Worm (Caenorhabditis elegans) whole organism, midembryonic: ENCODE results near the gene F38E1.3.
A peak's percentile ranks its signal among the peaks of the same experiment; 100 is the strongest.
"Not testable (repeated sequence)": the region's sequence is repeated elsewhere in the genome, so short reads cannot be mapped to it uniquely, and the experiment has no call there.

Experiments used
- T22C8.4 ChIP-seq: fragments of 200-800 bp; sonication (Bioruptor generic); IDR thresholded peaks from 2 replicates; pipeline ENCODE4 v1.3.6; 2022; ENCODE audit warnings: missing genetic modification characterization, missing compliant biosample characterization
- cog-1 ChIP-seq: sonication (generic microtip); optimal IDR thresholded peaks from 2 replicates; lab custom pipeline; 2016; ENCODE audit warnings: missing genetic modification characterization, missing compliant biosample characterization
- flt-1 ChIP-seq: fragments of 200-800 bp; sonication (Bioruptor generic); IDR thresholded peaks from 2 replicates; pipeline ENCODE4 v1.3.6; 2022; ENCODE audit warnings: missing genetic modification characterization, missing compliant biosample characterization
- klf-2 ChIP-seq: fragments of 200-800 bp; sonication (Bioruptor generic); conservative IDR thresholded peaks from 2 replicates; pipeline ENCODE4 v1.3.6; 2022; ENCODE audit warnings: missing genetic modification reagents, missing genetic modification characterization, missing compliant biosample characterization
- med-1 ChIP-seq: sonication (generic microtip); optimal IDR thresholded peaks from 2 replicates; lab custom pipeline; 2017; ENCODE audit warnings: missing genetic modification characterization, mild to moderate bottlenecking, missing compliant biosample characterization, antibody characterized with exemption, missing genetic modification reagents; ENCODE audit not compliant: insufficient read depth
- ref-1 ChIP-seq: fragments of 200-800 bp; sonication (Bioruptor generic); conservative IDR thresholded peaks from 2 replicates; pipeline ENCODE4 v1.3.6; 2022; ENCODE audit warnings: missing genetic modification reagents, missing genetic modification characterization, missing compliant biosample characterization
- tab-1 ChIP-seq: fragments of 200-800 bp; sonication (Bioruptor generic); IDR thresholded peaks from 2 replicates; pipeline ENCODE4 v1.3.6; 2022; ENCODE audit warnings: missing genetic modification characterization, missing compliant biosample characterization
- ztf-23 ChIP-seq: fragments of 200-800 bp; sonication (Bioruptor generic); IDR thresholded peaks from 2 replicates; pipeline ENCODE4 v1.3.6; 2022; ENCODE audit warnings: missing genetic modification reagents, missing genetic modification characterization, missing compliant biosample characterization
- ztf-29 ChIP-seq: fragments of 200-800 bp; sonication (Bioruptor generic); IDR thresholded peaks from 2 replicates; pipeline ENCODE4 v1.3.6; 2022; ENCODE audit warnings: missing genetic modification reagents, missing genetic modification characterization, missing compliant biosample characterization

Gene F38E1.3

DNA sequence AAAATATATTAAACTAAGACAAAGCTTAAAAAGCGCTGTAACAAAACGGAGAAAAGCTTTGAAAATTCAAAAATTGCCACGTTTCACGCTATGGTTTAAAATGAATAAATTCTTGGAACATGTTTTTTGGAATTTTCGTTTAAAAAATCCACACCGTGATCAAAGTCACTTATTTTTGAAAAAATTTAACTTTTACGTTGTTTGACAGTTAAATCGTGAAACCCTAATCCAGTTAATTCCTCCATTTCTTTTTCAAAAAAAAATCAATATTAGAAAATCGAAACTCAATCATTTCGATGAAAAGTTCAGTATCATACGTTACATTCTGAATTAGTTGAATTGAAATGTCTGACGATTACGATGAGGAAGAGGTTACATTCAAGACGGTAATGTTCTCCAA is at the start of gene F38E1.3:
Gene F38E1.3, plus strand, starts transcription at position 301 of the 400 bp plus-strand sequence.
- TF ChIP-seq ztf-23 (GFP tag; lab: Robert Waterston, UW) (no peak), ztf-29 (GFP tag; lab: Robert Waterston, UW) (no peak), tab-1 (GFP tag; lab: Robert Waterston, UW) (no peak), T22C8.4 (no peak), med-1 (no peak), ref-1 (GFP tag; lab: Robert Waterston, UW) (no peak), cog-1 (tag; lab: Kevin White, UChicago) (no peak), klf-2 (no peak), flt-1 (GFP tag; lab: Robert Waterston, UW) (no peak)

ce11 chrV:8327080-8327479 is 48.9 kb upstream of the F38E1.3 start:
- TF ChIP-seq ztf-23 (GFP tag; lab: Robert Waterston, UW), result no peak
- no peak for TF ChIP-seq cog-1 (tag; lab: Kevin White, UChicago)
- no peak for TF ChIP-seq T22C8.4
- no peak for TF ChIP-seq ref-1 (GFP tag; lab: Robert Waterston, UW)
- TF ChIP-seq flt-1 (GFP tag; lab: Robert Waterston, UW), result no peak
- TF ChIP-seq med-1, result no peak
- TF ChIP-seq tab-1 (GFP tag; lab: Robert Waterston, UW), result no peak
- no peak for TF ChIP-seq ztf-29 (GFP tag; lab: Robert Waterston, UW)
- no peak for TF ChIP-seq klf-2

DNA sequence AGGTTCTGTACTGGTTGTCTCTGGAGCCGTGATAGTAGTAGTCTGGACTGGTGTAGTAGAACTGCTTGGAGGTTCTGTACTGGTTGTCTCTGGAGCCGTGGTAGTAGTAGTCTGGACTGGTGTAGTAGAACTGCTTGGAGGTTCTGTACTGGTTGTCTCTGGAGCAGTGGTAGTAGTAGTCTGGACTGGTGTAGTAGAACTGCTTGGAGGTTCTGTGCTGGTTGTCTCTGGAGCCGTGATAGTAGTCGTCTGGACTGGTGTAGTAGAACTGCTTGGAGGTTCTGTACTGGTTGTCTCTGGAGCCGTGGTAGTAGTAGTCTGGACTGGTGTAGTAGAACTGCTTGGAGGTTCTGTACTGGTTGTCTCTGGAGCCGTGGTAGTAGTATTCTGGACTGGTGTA is 46.6 kb upstream of the F38E1.3 start:
- 0 out of 2 replicates have a peak, but pooled peaks have one; percentile 57 for TF ChIP-seq flt-1 (GFP tag; lab: Robert Waterston, UW)
- 0 out of 2 replicates have a peak, but pooled peaks have one; percentile 30 for TF ChIP-seq ref-1 (GFP tag; lab: Robert Waterston, UW)

DNA sequence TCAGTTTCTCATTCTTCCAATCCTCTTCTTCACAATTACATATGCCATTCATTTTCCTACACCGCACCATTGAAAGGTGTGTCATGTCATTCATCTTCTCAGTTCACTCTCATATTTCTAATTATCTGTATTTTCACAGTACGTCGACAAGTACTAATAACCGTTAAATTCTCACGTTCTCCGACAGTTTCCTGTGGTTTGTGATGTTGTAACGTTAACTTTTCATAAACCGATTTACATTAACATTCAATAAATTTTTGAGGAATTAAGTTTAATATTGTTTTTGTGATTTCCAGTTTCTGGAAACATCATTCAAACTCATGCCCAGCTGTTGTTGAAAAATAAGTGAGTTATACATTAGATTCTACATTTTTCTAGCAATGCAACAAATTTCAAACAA is 41.6 kb upstream of the F38E1.3 start, which contains the start of gene tmd-2:
Gene tmd-2, plus strand, starts transcription at position 301 of the 400 bp plus-strand sequence.
- TF ChIP-seq klf-2, result no peak
- TF ChIP-seq ref-1 (GFP tag; lab: Robert Waterston, UW), result no peak
- no peak for TF ChIP-seq tab-1 (GFP tag; lab: Robert Waterston, UW)
- TF ChIP-seq ztf-29 (GFP tag; lab: Robert Waterston, UW), result no peak
- TF ChIP-seq flt-1 (GFP tag; lab: Robert Waterston, UW), result no peak
- TF ChIP-seq med-1, result no peak
- TF ChIP-seq cog-1 (tag; lab: Kevin White, UChicago), result no peak
- TF ChIP-seq T22C8.4, result no peak
- TF ChIP-seq ztf-23 (GFP tag; lab: Robert Waterston, UW), result no peak

ce11 chrV:8335620-8336019 is 40.3 kb upstream of the F38E1.3 start:
- TF ChIP-seq cog-1 (tag; lab: Kevin White, UChicago) (no peak), T22C8.4 (no peak), med-1 (no peak), ztf-29 (GFP tag; lab: Robert Waterston, UW) (no peak), ref-1 (GFP tag; lab: Robert Waterston, UW) (no peak), ztf-23 (GFP tag; lab: Robert Waterston, UW) (no peak), klf-2 (no peak), tab-1 (GFP tag; lab: Robert Waterston, UW) (no peak), flt-1 (GFP tag; lab: Robert Waterston, UW) (no peak)

DNA sequence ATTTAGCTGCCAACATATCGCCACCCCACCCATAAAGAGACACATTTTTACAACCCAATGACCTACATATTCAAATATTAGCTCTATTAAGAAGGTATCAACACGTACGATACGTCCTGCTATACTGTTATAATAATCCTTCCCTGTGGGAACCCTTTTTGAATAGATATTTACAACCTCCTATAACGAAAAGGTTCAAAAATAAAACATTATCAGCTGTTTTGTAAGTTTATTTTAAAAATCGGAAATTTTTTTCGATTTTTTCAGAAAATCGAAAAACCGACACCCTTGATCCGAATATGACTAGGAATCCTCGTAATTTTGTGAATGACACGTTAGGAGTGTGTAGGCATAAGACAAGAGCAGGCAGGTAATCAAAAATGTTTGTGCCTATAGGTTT is 35.0 kb upstream of the F38E1.3 start, which contains the start of gene C08D8.7:
Gene C08D8.7, plus strand, starts transcription at position 301 of the 400 bp plus-strand sequence.
- not testable (repeated sequence) for TF ChIP-seq tab-1 (GFP tag; lab: Robert Waterston, UW); ref-1 (GFP tag; lab: Robert Waterston, UW); cog-1 (tag; lab: Kevin White, UChicago)

ce11 chrV:8342416-8342815 is 33.5 kb upstream of the F38E1.3 start:
- TF ChIP-seq cog-1 (tag; lab: Kevin White, UChicago) (no peak), T22C8.4 (no peak), tab-1 (GFP tag; lab: Robert Waterston, UW) (no peak)

DNA sequence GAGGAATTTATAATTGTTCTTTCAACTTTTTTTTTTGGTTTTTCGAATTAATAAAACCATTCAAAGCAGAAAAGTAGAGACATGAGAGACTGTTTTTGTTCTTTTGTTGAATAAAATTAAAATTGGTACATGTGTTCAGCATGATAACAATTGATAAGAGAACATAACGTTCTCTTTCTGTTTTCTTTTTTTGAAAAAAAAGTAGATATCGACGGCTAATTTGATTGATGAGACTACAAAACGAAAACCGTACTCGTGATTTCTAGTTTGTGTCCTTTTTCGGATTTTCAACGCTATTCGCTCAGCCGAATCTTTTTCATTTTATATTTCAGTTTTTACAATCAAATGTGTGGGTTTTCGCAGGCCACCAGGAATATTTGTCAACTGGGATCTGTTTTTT is 30.5 kb upstream of the F38E1.3 start, which contains the start of gene C08D8.1:
Gene C08D8.1, plus strand, starts transcription at position 324 of the 400 bp plus-strand sequence.
- TF ChIP-seq ztf-29 (GFP tag; lab: Robert Waterston, UW), result no peak
- no peak for TF ChIP-seq ref-1 (GFP tag; lab: Robert Waterston, UW)
- no peak for TF ChIP-seq tab-1 (GFP tag; lab: Robert Waterston, UW)
- TF ChIP-seq med-1, result no peak
- TF ChIP-seq flt-1 (GFP tag; lab: Robert Waterston, UW), result no peak
- TF ChIP-seq T22C8.4, result no peak
- no peak for TF ChIP-seq cog-1 (tag; lab: Kevin White, UChicago)
- no peak for TF ChIP-seq klf-2

DNA sequence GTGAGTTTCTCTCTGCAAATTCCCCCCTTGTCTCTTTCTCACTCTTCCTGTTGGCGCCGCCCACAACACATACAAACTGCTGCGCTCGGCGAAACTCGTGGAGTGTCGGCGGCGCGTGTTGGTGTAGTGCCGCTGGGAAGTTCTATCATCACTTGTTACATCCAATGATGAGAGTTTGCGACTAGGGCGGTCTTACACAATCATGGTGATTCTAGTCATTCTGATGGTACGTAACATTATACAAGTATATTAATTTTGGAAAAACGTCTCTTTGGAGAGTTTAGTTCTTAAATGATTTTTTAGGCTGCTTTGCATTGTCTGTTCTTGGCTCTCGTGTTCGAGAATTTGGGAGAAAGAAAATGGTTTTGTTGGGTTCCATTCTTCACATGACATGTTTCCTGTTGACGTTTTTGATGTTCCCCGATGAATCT is 27.0 kb upstream of the F38E1.3 start:
- TF ChIP-seq ztf-29 (GFP tag; lab: Robert Waterston, UW), result no peak
- TF ChIP-seq flt-1 (GFP tag; lab: Robert Waterston, UW), result peak; percentile 48; the same call in 1 of the 2 replicates
- TF ChIP-seq ref-1 (GFP tag; lab: Robert Waterston, UW), result no peak
- TF ChIP-seq cog-1 (tag; lab: Kevin White, UChicago), result peak; percentile 72
- no peak for TF ChIP-seq med-1
- peak; percentile 65; the same call in 1 of the 2 replicates for TF ChIP-seq ztf-23 (GFP tag; lab: Robert Waterston, UW)

DNA sequence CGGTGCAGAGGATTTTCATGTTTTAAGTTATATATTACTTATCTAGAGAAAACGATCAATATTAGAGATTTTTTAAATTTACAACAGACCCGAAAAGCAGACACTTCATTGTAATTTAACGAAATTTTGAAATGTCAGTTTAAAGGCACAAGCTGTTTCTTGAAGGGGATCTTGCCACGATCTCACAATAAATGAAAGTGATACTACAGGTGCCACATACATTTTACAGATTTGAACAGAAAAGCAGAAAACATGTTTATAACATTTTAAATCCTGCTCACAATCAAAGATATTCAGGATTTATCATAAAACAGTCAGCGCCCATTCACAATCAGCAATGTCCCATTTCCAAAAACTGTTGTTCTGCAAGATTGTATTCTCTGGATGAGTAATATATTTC is 26.0 kb upstream of the F38E1.3 start:
- TF ChIP-seq T22C8.4 (no peak), ztf-23 (GFP tag; lab: Robert Waterston, UW) (no peak), med-1 (no peak), cog-1 (tag; lab: Kevin White, UChicago) (no peak), ref-1 (GFP tag; lab: Robert Waterston, UW) (no peak), klf-2 (no peak), flt-1 (GFP tag; lab: Robert Waterston, UW) (no peak), ztf-29 (GFP tag; lab: Robert Waterston, UW) (no peak), tab-1 (GFP tag; lab: Robert Waterston, UW) (no peak)
